Fruit fly (Drosophila melanogaster) whole organism, embryonic: ENCODE data around the gene SuUR.

Experiments used
- ATbp ChIP-seq: fragments of 200-800 bp; sonication (Bioruptor generic); optimal IDR thresholded peaks from 2 replicates; lab custom pipeline; 2017; ENCODE audit warnings: missing biosample characterization, mild to moderate bottlenecking, missing genetic modification characterization, missing genetic modification reagents
- Ada2b ChIP-seq: fragments of 200-800 bp; sonication (Bioruptor generic); IDR thresholded peaks from 2 replicates; pipeline ENCODE4 v1.3.6; 2022; ENCODE audit warnings: missing biosample characterization, missing genetic modification characterization
- B-H1 ChIP-seq: fragments of 200-800 bp; sonication (Bioruptor generic); IDR thresholded peaks from 3 replicates; pipeline ENCODE4 v1.3.6; 2022; ENCODE audit warnings: missing biosample characterization, missing genetic modification characterization
- C15 ChIP-seq: fragments of 200-800 bp; sonication (Bioruptor generic); IDR thresholded peaks from 3 replicates; pipeline ENCODE4 v1.3.6; 2022; ENCODE audit warnings: missing biosample characterization, missing genetic modification characterization
- CG10147 ChIP-seq: fragments of 200-800 bp; sonication (Bioruptor generic); optimal IDR thresholded peaks from 2 replicates; lab custom pipeline; 2019; ENCODE audit warnings: missing biosample characterization, mild to moderate bottlenecking, missing genetic modification characterization, moderate library complexity
- CG10267 ChIP-seq: fragments of 200-800 bp; sonication (Bioruptor generic); optimal IDR thresholded peaks from 2 replicates; lab custom pipeline; 2018; ENCODE audit warnings: missing biosample characterization, mild to moderate bottlenecking, missing genetic modification characterization, moderate library complexity
- CG10366 ChIP-seq: fragments of 200-800 bp; sonication (Bioruptor generic); IDR thresholded peaks from 2 replicates; pipeline ENCODE4 v1.3.6; 2022; ENCODE audit warnings: missing biosample characterization, missing genetic modification characterization
- CG10431 ChIP-seq: fragments of 200-800 bp; sonication (Bioruptor generic); optimal IDR thresholded peaks from 3 replicates; lab custom pipeline; 2018; ENCODE audit warnings: missing biosample characterization, mild to moderate bottlenecking, missing genetic modification characterization
- CG10565 ChIP-seq: fragments of 200-800 bp; sonication (Bioruptor generic); optimal IDR thresholded peaks from 3 replicates; lab custom pipeline; 2016; ENCODE audit warnings: missing biosample characterization, mild to moderate bottlenecking, missing genetic modification characterization
- CG13296 ChIP-seq: fragments of 200-800 bp; sonication (Bioruptor generic); optimal IDR thresholded peaks from 3 replicates; lab custom pipeline; 2018; ENCODE audit warnings: missing biosample characterization, mild to moderate bottlenecking, missing genetic modification characterization
- CG15601 ChIP-seq: fragments of 200-800 bp; sonication (Bioruptor generic); optimal IDR thresholded peaks from 3 replicates; lab custom pipeline; 2019; ENCODE audit warnings: missing biosample characterization, mild to moderate bottlenecking, missing genetic modification characterization, moderate library complexity
- CG17361 ChIP-seq: fragments of 200-800 bp; sonication (Bioruptor generic); IDR thresholded peaks from 3 replicates; pipeline ENCODE4 v1.3.6; 2022; ENCODE audit warnings: missing biosample characterization, missing genetic modification characterization
- CG17568 ChIP-seq: fragments of 200-800 bp; sonication (Bioruptor generic); optimal IDR thresholded peaks from 2 replicates; lab custom pipeline; 2018; ENCODE audit warnings: missing biosample characterization, mild to moderate bottlenecking, missing genetic modification characterization, moderate library complexity
- CG17912 ChIP-seq: fragments of 200-800 bp; sonication (Bioruptor generic); optimal IDR thresholded peaks from 2 replicates; lab custom pipeline; 2018; ENCODE audit warnings: missing biosample characterization, mild to moderate bottlenecking, missing genetic modification characterization
- CG30431 ChIP-seq: fragments of 200-800 bp; sonication (Bioruptor generic); optimal IDR thresholded peaks from 2 replicates; lab custom pipeline; 2017; ENCODE audit warnings: missing biosample characterization, missing genetic modification characterization
- CG33213 ChIP-seq: fragments of 200-800 bp; sonication (Bioruptor generic); optimal IDR thresholded peaks from 3 replicates; lab custom pipeline; 2016; ENCODE audit warnings: missing biosample characterization, missing genetic modification characterization
- CG3407 ChIP-seq: fragments of 200-800 bp; sonication (Bioruptor generic); optimal IDR thresholded peaks from 2 replicates; lab custom pipeline; 2018; ENCODE audit warnings: missing biosample characterization, mild to moderate bottlenecking, missing genetic modification characterization
- CG34422 ChIP-seq: fragments of 200-800 bp; sonication (Bioruptor generic); IDR thresholded peaks from 3 replicates; pipeline ENCODE4 v1.3.6; 2022; ENCODE audit warnings: missing biosample characterization, missing genetic modification characterization
- CG4424 ChIP-seq: fragments of 200-800 bp; sonication (Bioruptor generic); optimal IDR thresholded peaks from 3 replicates; lab custom pipeline; 2016; ENCODE audit warnings: missing biosample characterization, missing genetic modification characterization
- CG5180 ChIP-seq: fragments of 200-800 bp; sonication (Bioruptor generic); optimal IDR thresholded peaks from 3 replicates; lab custom pipeline; 2017; ENCODE audit warnings: missing biosample characterization, missing genetic modification characterization, mild to moderate bottlenecking, moderate library complexity, missing genetic modification reagents
- CG5245 ChIP-seq: fragments of 200-800 bp; sonication (Bioruptor generic); optimal IDR thresholded peaks from 3 replicates; lab custom pipeline; 2016; ENCODE audit warnings: missing biosample characterization, missing genetic modification characterization
- CG7556 ChIP-seq: fragments of 200-800 bp; sonication (Bioruptor generic); optimal IDR thresholded peaks from 2 replicates; lab custom pipeline; 2017; ENCODE audit warnings: missing biosample characterization, mild to moderate bottlenecking, missing genetic modification characterization
- CG7786 ChIP-seq: fragments of 200-800 bp; sonication (Bioruptor generic); optimal IDR thresholded peaks from 2 replicates; lab custom pipeline; 2016; ENCODE audit warnings: missing biosample characterization, missing genetic modification characterization
- CG8359 ChIP-seq: fragments of 200-800 bp; sonication (Bioruptor generic); optimal IDR thresholded peaks from 2 replicates; lab custom pipeline; 2017; ENCODE audit warnings: missing biosample characterization, mild to moderate bottlenecking, missing genetic modification characterization, borderline replicate concordance
- CG9727 ChIP-seq: fragments of 200-800 bp; sonication (Bioruptor generic); optimal IDR thresholded peaks from 3 replicates; lab custom pipeline; 2017; ENCODE audit warnings: missing biosample characterization, mild to moderate bottlenecking, missing genetic modification characterization
- Camta ChIP-seq: fragments of 200-800 bp; sonication (Bioruptor generic); optimal IDR thresholded peaks from 2 replicates; lab custom pipeline; 2016; ENCODE audit warnings: missing biosample characterization, missing genetic modification characterization
- D ChIP-seq, 2 experiments: fragments of 200-800 bp in 1 of 2; fragments of >200 bp in 1 of 2; sonication (Bioruptor generic) in 1 of 2; optimal IDR thresholded peaks; 2 replicates in 1 of 2; 3 replicates in 1 of 2; lab custom pipeline; 2017; ENCODE audit warnings: mild to moderate bottlenecking in 1 of 2, missing biosample characterization in 1 of 2, missing genetic modification characterization in 1 of 2, missing genetic modification reagents in 1 of 2
- Deaf1 ChIP-seq: fragments of 200-800 bp; optimal IDR thresholded peaks from 3 replicates; lab custom pipeline; 2019; ENCODE audit warnings: missing biosample characterization, mild to moderate bottlenecking, missing genetic modification characterization, moderate library complexity
- Dip3 ChIP-seq: fragments of 200-800 bp; sonication (Bioruptor generic); optimal IDR thresholded peaks from 3 replicates; lab custom pipeline; 2016; ENCODE audit warnings: missing biosample characterization, missing genetic modification characterization
- Drgx ChIP-seq: fragments of 200-800 bp; sonication (Bioruptor generic); IDR thresholded peaks from 2 replicates; pipeline ENCODE4 v1.3.6; 2022; ENCODE audit warnings: missing biosample characterization, missing genetic modification characterization
- Ets97D ChIP-seq: fragments of 200-800 bp; sonication (Bioruptor generic); optimal IDR thresholded peaks from 3 replicates; lab custom pipeline; 2016; ENCODE audit warnings: missing biosample characterization, missing genetic modification characterization
- Gsc ChIP-seq: fragments of 200-800 bp; sonication (Bioruptor generic); IDR thresholded peaks from 2 replicates; pipeline ENCODE4 v1.3.6; 2022; ENCODE audit warnings: missing biosample characterization, missing genetic modification characterization
- H2.0 ChIP-seq: fragments of 200-800 bp; sonication (Bioruptor generic); IDR thresholded peaks from 2 replicates; pipeline ENCODE4 v1.3.6; 2022; ENCODE audit warnings: missing biosample characterization, missing genetic modification characterization
- Hr3 ChIP-seq: fragments of 200-800 bp; sonication (Bioruptor generic); optimal IDR thresholded peaks from 3 replicates; lab custom pipeline; 2016; ENCODE audit warnings: missing biosample characterization, missing genetic modification characterization
- Med ChIP-seq: fragments of 200-800 bp; sonication (Bioruptor generic); peaks from one replicate; lab custom pipeline; 2016; ENCODE audit warnings: missing biosample characterization, missing genetic modification characterization, mild to moderate bottlenecking, inconsistent platforms, moderate library complexity
- NK7.1 ChIP-seq: fragments of 200-800 bp; sonication (Bioruptor generic); optimal IDR thresholded peaks from 3 replicates; lab custom pipeline; 2016; ENCODE audit warnings: missing biosample characterization, missing genetic modification characterization
- Nf-YB ChIP-seq: fragments of 200-800 bp; sonication (Bioruptor generic); optimal IDR thresholded peaks from 3 replicates; lab custom pipeline; 2019; ENCODE audit warnings: missing biosample characterization, mild to moderate bottlenecking, missing genetic modification characterization, moderate library complexity
- Sin3A ChIP-seq: fragments of >200 bp; optimal IDR thresholded peaks from 2 replicates; lab custom pipeline; 2018
- abd-A ChIP-seq: fragments of 200-800 bp; sonication (Bioruptor generic); optimal IDR thresholded peaks from 3 replicates; lab custom pipeline; 2019; ENCODE audit warnings: missing biosample characterization, mild to moderate bottlenecking, missing genetic modification characterization, moderate library complexity
- az2 ChIP-seq: fragments of 200-800 bp; sonication (Bioruptor generic); optimal IDR thresholded peaks from 3 replicates; lab custom pipeline; 2016; ENCODE audit warnings: missing biosample characterization, missing genetic modification characterization
- bcd ChIP-seq: fragments of 200-800 bp; sonication (Bioruptor generic); optimal IDR thresholded peaks from 2 replicates; lab custom pipeline; 2017; ENCODE audit warnings: missing biosample characterization, mild to moderate bottlenecking, missing genetic modification characterization
- btn ChIP-seq: fragments of 200-800 bp; sonication (Bioruptor generic); optimal IDR thresholded peaks from 2 replicates; lab custom pipeline; 2016; ENCODE audit warnings: missing biosample characterization, missing genetic modification characterization
- esg ChIP-seq: fragments of 200-800 bp; sonication (Bioruptor generic); conservative IDR thresholded peaks from 2 replicates; pipeline ENCODE4 v1.3.6; 2022; ENCODE audit warnings: missing biosample characterization, missing genetic modification characterization
- lmd ChIP-seq: fragments of 200-800 bp; sonication (Bioruptor generic); IDR thresholded peaks from 2 replicates; pipeline ENCODE4 v1.3.6; 2022; ENCODE audit warnings: missing biosample characterization, missing genetic modification characterization
- luna ChIP-seq: fragments of 200-800 bp; sonication (Bioruptor generic); optimal IDR thresholded peaks from 2 replicates; lab custom pipeline; 2016; ENCODE audit warnings: missing biosample characterization, missing genetic modification characterization
- mirr ChIP-seq: fragments of 200-800 bp; sonication (Bioruptor generic); optimal IDR thresholded peaks from 3 replicates; lab custom pipeline; 2018; ENCODE audit warnings: missing biosample characterization, mild to moderate bottlenecking, missing genetic modification characterization
- odd ChIP-seq: fragments of 200-800 bp; sonication (Bioruptor generic); optimal IDR thresholded peaks from 2 replicates; lab custom pipeline; 2017; ENCODE audit warnings: missing biosample characterization, mild to moderate bottlenecking, missing genetic modification characterization
- p53 ChIP-seq: fragments of 200-800 bp; sonication (Bioruptor generic); optimal IDR thresholded peaks from 2 replicates; lab custom pipeline; 2016; ENCODE audit warnings: missing biosample characterization, missing genetic modification characterization
- pfk ChIP-seq: fragments of 200-800 bp; sonication (Bioruptor generic); optimal IDR thresholded peaks from 2 replicates; lab custom pipeline; 2018; ENCODE audit warnings: missing biosample characterization, mild to moderate bottlenecking, missing genetic modification characterization, moderate library complexity
- pnt ChIP-seq: fragments of 200-800 bp; sonication (Bioruptor generic); optimal IDR thresholded peaks from 3 replicates; lab custom pipeline; 2016; ENCODE audit warnings: missing biosample characterization, missing genetic modification characterization
- zen2 ChIP-seq: fragments of 200-800 bp; sonication (Bioruptor generic); IDR thresholded peaks from 3 replicates; pipeline ENCODE4 v1.3.6; 2022; ENCODE audit warnings: missing biosample characterization, missing genetic modification characterization; ENCODE audit not compliant: partially characterized antibody

The SuUR gene

dm6 chr3L:11064689-11065088, at the start of gene SuUR, which contains the start of the genes CG32075 and CG45101:
TSS of gene SuUR (plus strand) at chr3L:11064991.
TSS of gene CG32075 (minus strand) at chr3L:11064941.
TSS of gene CG45101 (plus strand) at chr3L:11064991.
- TF ChIP-seq CG5245 (GFP tag; lab: Kevin White, UChicago) (peak; percentile 65), Ets97D (GFP tag; lab: Kevin White, UChicago) (peak; percentile 85), CG10431 (GFP tag; lab: Kevin White, UChicago) (peak; percentile 48), p53 (GFP tag; lab: Kevin White, UChicago) (peak; percentile 71), Med (peak; percentile 99), Drgx (GFP tag; lab: Robert Waterston, UW) (peak; percentile 82), Sin3A (lab: Kevin White, UChicago) (peak; percentile 75), Gsc (GFP tag; lab: Robert Waterston, UW) (peak; percentile 39; the same call in 1 of the 2 replicates), Hr3 (GFP tag; lab: Kevin White, UChicago) (peak; percentile 90), az2 (GFP tag; lab: Kevin White, UChicago) (peak; percentile 87), Ada2b (GFP tag; lab: Robert Waterston, UW) (peak; percentile 88), B-H1 (GFP tag; lab: Robert Waterston, UW) (peak; percentile 75), CG33213 (GFP tag; lab: Kevin White, UChicago) (peak; percentile 91), CG5180 (GFP tag; lab: Kevin White, UChicago) (peak; percentile 59), esg (GFP tag; lab: Robert Waterston, UW) (peak; percentile 92), zen2 (no peak), CG10565 (GFP tag; lab: Kevin White, UChicago) (no peak), NK7.1 (GFP tag; lab: Kevin White, UChicago) (peak; percentile 70), CG3407 (GFP tag; lab: Kevin White, UChicago) (peak; percentile 64), CG9727 (GFP tag; lab: Kevin White, UChicago) (peak; percentile 85), CG30431 (peak; percentile 81), Nf-YB (GFP tag; lab: Kevin White, UChicago) (peak; percentile 53), D (optimal IDR thresholded peaks at IDR 0.05; lab: Kevin White, UChicago) (no peak), D (GFP tag; optimal IDR thresholded peaks at IDR 0.05; lab: Kevin White, UChicago) (peak; percentile 26), luna (GFP tag; lab: Kevin White, UChicago) (peak; percentile 88), CG15601 (peak; percentile 77), CG34422 (peak; percentile 90), CG4424 (peak; percentile 92), mirr (GFP tag; lab: Kevin White, UChicago) (peak; percentile 5), CG13296 (GFP tag; lab: Kevin White, UChicago) (peak; percentile 79), CG8359 (no peak), Deaf1 (tag; lab: Kevin White, UChicago) (peak; percentile 38), CG17568 (GFP tag; lab: Kevin White, UChicago) (no peak), H2.0 (GFP tag; lab: Robert Waterston, UW) (peak; percentile 90), bcd (GFP tag; lab: Kevin White, UChicago) (peak; percentile 81), CG7786 (GFP tag; lab: Kevin White, UChicago) (peak; percentile 90), btn (GFP tag; lab: Kevin White, UChicago) (no peak), pfk (GFP tag; lab: Kevin White, UChicago) (no peak), CG10267 (peak; percentile 96), Camta (GFP tag; lab: Kevin White, UChicago) (peak; percentile 89), ATbp (GFP tag; lab: Kevin White, UChicago) (peak; percentile 60), CG17361 (GFP tag; lab: Robert Waterston, UW) (peak; percentile 87), lmd (peak; percentile 88), pnt (GFP tag; lab: Kevin White, UChicago) (peak; percentile 82), CG10147 (GFP tag; lab: Kevin White, UChicago) (peak; percentile 67), CG7556 (peak; percentile 78), odd (GFP tag; lab: Kevin White, UChicago) (peak; percentile 52), CG10366 (peak; percentile 89), C15 (GFP tag; lab: Robert Waterston, UW) (peak; percentile 86), Dip3 (GFP tag; lab: Kevin White, UChicago) (peak; percentile 91), CG17912 (GFP tag; lab: Kevin White, UChicago) (peak; percentile 41), abd-A (tag; lab: Kevin White, UChicago) (no peak)
